Worm (Caenorhabditis elegans) whole organism, late embryonic: ENCODE results near the gene zip-7.
A peak's percentile ranks its signal among the peaks of the same experiment; 100 is the strongest.
"Not testable (repeated sequence)": the region's sequence is repeated elsewhere in the genome, so short reads cannot be mapped to it uniquely, and the experiment has no call there.

ENCODE experiments used
- C08G9.2 ChIP-seq: sonication (generic microtip); optimal IDR thresholded peaks from 2 replicates; lab custom pipeline; 2016; ENCODE audit warnings: mild to moderate bottlenecking, missing genetic modification characterization, moderate library complexity, missing compliant biosample characterization
- T23F11.4 ChIP-seq: fragments of 200-800 bp; sonication (Bioruptor generic); optimal IDR thresholded peaks from 2 replicates; lab custom pipeline; 2018; ENCODE audit warnings: mild to moderate bottlenecking, missing genetic modification characterization, missing compliant biosample characterization
- ahr-1 ChIP-seq: sonication (generic microtip); optimal IDR thresholded peaks from 2 replicates; lab custom pipeline; 2016; ENCODE audit warnings: missing genetic modification characterization, missing compliant biosample characterization
- ama-1 ChIP-seq: fragments of 150-350 bp; optimal IDR thresholded peaks from 2 replicates; lab custom pipeline; 2014
- ceh-19 ChIP-seq: fragments of 200-800 bp; sonication (Bioruptor generic); optimal IDR thresholded peaks from 2 replicates; lab custom pipeline; 2018; ENCODE audit warnings: mild to moderate bottlenecking, missing genetic modification characterization, missing compliant biosample characterization
- ceh-2 ChIP-seq: sonication (generic microtip); optimal IDR thresholded peaks from 2 replicates; lab custom pipeline; 2016; ENCODE audit warnings: missing genotype, missing genetic modification characterization, missing compliant biosample characterization
- ceh-30 ChIP-seq: fragments of 150-350 bp; optimal IDR thresholded peaks from 2 replicates; lab custom pipeline; 2014; ENCODE audit warnings: missing biosample characterization, missing genetic modification characterization
- ceh-31 ChIP-seq: sonication (generic microtip); optimal IDR thresholded peaks from 2 replicates; lab custom pipeline; 2016; ENCODE audit warnings: missing genetic modification characterization, missing compliant biosample characterization
- ceh-34 ChIP-seq: sonication (generic microtip); optimal IDR thresholded peaks from 2 replicates; lab custom pipeline; 2016; ENCODE audit warnings: mild to moderate bottlenecking, missing genetic modification characterization, missing compliant biosample characterization
- ceh-48 ChIP-seq: sonication (generic microtip); optimal IDR thresholded peaks from 2 replicates; lab custom pipeline; 2016; ENCODE audit warnings: missing genetic modification characterization, inconsistent platforms, missing compliant biosample characterization
- che-1 ChIP-seq: sonication (generic microtip); optimal IDR thresholded peaks from 2 replicates; lab custom pipeline; 2016; ENCODE audit warnings: mild to moderate bottlenecking, missing genetic modification characterization, missing compliant biosample characterization
- dmd-4 ChIP-seq: sonication (generic microtip); optimal IDR thresholded peaks from 2 replicates; lab custom pipeline; 2016; ENCODE audit warnings: borderline replicate concordance, missing genetic modification characterization, missing compliant biosample characterization
- elt-4 ChIP-seq: sonication (generic microtip); optimal IDR thresholded peaks from 2 replicates; lab custom pipeline; 2016; ENCODE audit warnings: missing genetic modification characterization, missing compliant biosample characterization
- fax-1 ChIP-seq: sonication (generic microtip); optimal IDR thresholded peaks from 2 replicates; lab custom pipeline; 2016; ENCODE audit warnings: missing genotype, missing genetic modification characterization, missing compliant biosample characterization
- fkh-6 ChIP-seq: sonication (generic microtip); optimal IDR thresholded peaks from 2 replicates; lab custom pipeline; 2016; ENCODE audit warnings: missing genetic modification characterization, missing compliant biosample characterization
- gmeb-2 ChIP-seq: sonication (generic microtip); optimal IDR thresholded peaks from 2 replicates; lab custom pipeline; 2016; ENCODE audit warnings: missing genetic modification characterization, inconsistent platforms, missing compliant biosample characterization
- hlh-13 ChIP-seq: fragments of 200-800 bp; sonication (Bioruptor generic); optimal IDR thresholded peaks from 2 replicates; lab custom pipeline; 2018; ENCODE audit warnings: mild to moderate bottlenecking, missing genetic modification characterization, missing compliant biosample characterization
- hlh-15 ChIP-seq: sonication (generic microtip); optimal IDR thresholded peaks from 2 replicates; lab custom pipeline; 2016; ENCODE audit warnings: missing genetic modification characterization, missing compliant biosample characterization
- hlh-30 ChIP-seq: sonication (generic microtip); optimal IDR thresholded peaks from 2 replicates; lab custom pipeline; 2017; ENCODE audit warnings: antibody characterized with exemption, missing genetic modification characterization, missing compliant biosample characterization; ENCODE audit not compliant: insufficient read depth
- hlh-6 ChIP-seq: sonication (generic microtip); optimal IDR thresholded peaks from 2 replicates; lab custom pipeline; 2016; ENCODE audit warnings: missing genotype, missing genetic modification characterization, missing compliant biosample characterization
- hlh-8 ChIP-seq: sonication (generic microtip); optimal IDR thresholded peaks from 2 replicates; lab custom pipeline; 2016; ENCODE audit warnings: missing genotype, missing genetic modification characterization, missing compliant biosample characterization
- mec-3 ChIP-seq: sonication (generic microtip); optimal IDR thresholded peaks from 2 replicates; lab custom pipeline; 2016; ENCODE audit warnings: borderline replicate concordance, missing genetic modification characterization, missing compliant biosample characterization
- nhr-232 ChIP-seq: sonication (generic microtip); optimal IDR thresholded peaks from 2 replicates; lab custom pipeline; 2016; ENCODE audit warnings: missing genetic modification characterization, missing compliant biosample characterization
- pag-3 ChIP-seq: sonication (generic microtip); optimal IDR thresholded peaks from 2 replicates; lab custom pipeline; 2016; ENCODE audit warnings: missing compliant biosample characterization, missing genetic modification characterization, borderline replicate concordance
- pat-9 ChIP-seq: fragments of 200-800 bp; sonication (Bioruptor generic); optimal IDR thresholded peaks from 2 replicates; lab custom pipeline; 2018; ENCODE audit warnings: mild to moderate bottlenecking, missing genetic modification characterization, moderate library complexity, missing compliant biosample characterization
- pax-1 ChIP-seq: fragments of 150-350 bp; optimal IDR thresholded peaks from 2 replicates; lab custom pipeline; 2014; ENCODE audit warnings: missing biosample characterization, missing genetic modification characterization
- pha-4 ChIP-seq: fragments of 150-350 bp; optimal IDR thresholded peaks from 2 replicates; lab custom pipeline; 2018; ENCODE audit warnings: missing biosample characterization, missing genetic modification reagents, missing genetic modification characterization
- pqm-1 ChIP-seq: sonication (generic microtip); optimal IDR thresholded peaks from 2 replicates; lab custom pipeline; 2016; ENCODE audit warnings: missing genetic modification characterization, missing compliant biosample characterization
- pros-1 ChIP-seq: fragments of 150-350 bp; optimal IDR thresholded peaks from 2 replicates; lab custom pipeline; 2014; ENCODE audit warnings: missing biosample characterization, missing genetic modification reagents, missing genetic modification characterization
- sox-2 ChIP-seq: fragments of 200-800 bp; sonication (Bioruptor generic); IDR thresholded peaks from 2 replicates; pipeline ENCODE4 v1.3.6; 2022; ENCODE audit warnings: missing genetic modification reagents, missing genetic modification characterization, missing compliant biosample characterization
- syd-9 ChIP-seq: sonication (generic microtip); optimal IDR thresholded peaks from 2 replicates; lab custom pipeline; 2016; ENCODE audit warnings: mild to moderate bottlenecking, missing genetic modification characterization, moderate library complexity, missing compliant biosample characterization
- tbx-7 ChIP-seq: sonication (generic microtip); optimal IDR thresholded peaks from 2 replicates; lab custom pipeline; 2016; ENCODE audit warnings: missing genotype, missing genetic modification characterization, missing compliant biosample characterization
- unc-3 ChIP-seq, 2 experiments: fragments of 200-800 bp in 1 of 2; sonication (Bioruptor generic) in 1 of 2; sonication (generic microtip) in 1 of 2; conservative IDR thresholded peaks in 1 of 2; optimal IDR thresholded peaks in 1 of 2; 2 replicates each; pipeline versions ENCODE4 v1.3.6 to Lab custom; 2016 to 2022; ENCODE audit warnings: missing compliant biosample characterization in 2 of 2, missing genetic modification characterization in 2 of 2, missing genetic modification reagents in 1 of 2
- unc-42 ChIP-seq: sonication (generic microtip); optimal IDR thresholded peaks from 2 replicates; lab custom pipeline; 2016; ENCODE audit warnings: missing genotype, missing genetic modification characterization, missing compliant biosample characterization
- unc-55 ChIP-seq: sonication (generic microtip); optimal IDR thresholded peaks from 2 replicates; lab custom pipeline; 2017; ENCODE audit warnings: missing biosample characterization, missing genetic modification reagents, missing genetic modification characterization
- ztf-16 ChIP-seq: sonication (generic microtip); optimal IDR thresholded peaks from 2 replicates; lab custom pipeline; 2017; ENCODE audit warnings: missing genetic modification characterization, missing compliant biosample characterization

zip-7 gene

DNA sequence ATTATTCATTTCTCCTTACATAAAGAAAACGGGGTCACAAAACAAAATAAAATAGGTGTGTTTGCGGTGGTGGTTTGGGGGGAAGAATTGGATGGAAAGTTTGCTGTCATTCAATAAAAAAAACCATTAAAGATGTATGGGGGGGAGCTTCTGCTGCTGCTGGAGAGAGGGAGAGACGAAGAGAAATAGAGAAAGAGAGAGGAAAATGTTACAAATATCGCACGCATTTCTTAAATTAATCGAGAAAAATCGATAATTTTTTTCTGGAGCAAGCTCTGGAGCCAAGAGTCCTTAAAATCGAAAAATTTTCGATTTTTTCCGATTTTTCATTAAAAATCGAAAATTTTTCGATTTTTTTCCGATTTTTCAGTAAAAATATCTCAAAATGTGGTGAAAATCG is 22.7 kb downstream of the zip-7 start:
- TF ChIP-seq ceh-48 (peak; percentile 2), elt-4 (tag; lab: Kevin White, UChicago) (no peak), sox-2 (GFP tag; lab: Robert Waterston, UW) (no peak), ceh-19 (GFP tag; lab: Kevin White, UChicago) (no peak), hlh-13 (no peak), ceh-31 (tag; lab: Kevin White, UChicago) (no peak), nhr-232 (tag; lab: Kevin White, UChicago) (no peak), ama-1 (lab: Kevin White, UChicago) (peak; percentile 41)

DNA sequence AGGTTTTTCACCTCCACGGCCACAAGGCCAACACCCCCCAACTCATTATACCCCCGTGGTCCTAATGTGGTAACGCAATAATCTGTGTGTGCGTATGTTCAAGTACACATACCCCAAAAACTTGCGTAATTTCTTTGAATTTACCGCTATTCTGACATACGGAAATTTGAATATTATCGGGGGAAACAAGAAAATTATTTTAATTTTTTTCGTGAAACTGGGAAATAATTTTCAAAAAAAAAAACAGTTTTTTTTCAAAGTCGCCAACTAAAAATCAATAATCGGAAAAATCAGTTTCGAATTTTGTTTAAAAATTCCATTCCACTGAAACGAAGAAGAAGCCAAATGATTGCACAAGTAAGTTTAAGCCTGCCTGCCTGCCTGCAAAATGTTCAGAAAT is 24.6 kb downstream of the zip-7 start, which contains the start of gene Y51H4A.938:
Y51H4A.938 (plus strand) TSS at position 301 of the 400 bp plus-strand sequence.
- not testable (repeated sequence) for TF ChIP-seq ceh-2 (tag; lab: Kevin White, UChicago); T23F11.4 (GFP tag; lab: Kevin White, UChicago); syd-9

DNA sequence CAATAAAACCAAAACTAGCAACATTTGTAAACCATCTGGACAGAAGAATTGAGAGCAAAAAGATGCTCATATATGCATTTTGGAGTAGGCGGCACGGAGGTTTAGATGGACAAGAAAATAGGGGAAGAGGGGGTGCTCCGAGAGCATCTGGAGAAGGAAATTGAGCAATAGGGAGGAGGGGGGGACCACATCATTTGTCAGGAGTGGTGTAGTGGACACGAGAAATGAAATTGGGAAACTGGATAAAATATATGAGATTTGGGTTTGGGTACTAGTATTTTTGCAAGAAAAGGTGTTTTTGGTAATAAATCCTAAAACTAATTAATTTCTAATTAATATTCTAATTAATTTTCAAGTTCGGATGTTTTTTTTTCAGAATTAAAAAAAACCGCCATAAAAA is 28.3 kb downstream of the zip-7 start, which contains the start of gene Y51H4A.1:
Y51H4A.1 (minus strand) TSS at position 127 of the 400 bp plus-strand sequence.
- no peak for TF ChIP-seq gmeb-2 (tag; lab: Kevin White, UChicago)
- TF ChIP-seq unc-42: peak; percentile 76
- TF ChIP-seq pax-1 (tag; lab: Kevin White, UChicago): no peak
- TF ChIP-seq hlh-8 (tag; lab: Kevin White, UChicago): peak; percentile 16
- no peak for TF ChIP-seq ahr-1 (tag; lab: Kevin White, UChicago)

DNA sequence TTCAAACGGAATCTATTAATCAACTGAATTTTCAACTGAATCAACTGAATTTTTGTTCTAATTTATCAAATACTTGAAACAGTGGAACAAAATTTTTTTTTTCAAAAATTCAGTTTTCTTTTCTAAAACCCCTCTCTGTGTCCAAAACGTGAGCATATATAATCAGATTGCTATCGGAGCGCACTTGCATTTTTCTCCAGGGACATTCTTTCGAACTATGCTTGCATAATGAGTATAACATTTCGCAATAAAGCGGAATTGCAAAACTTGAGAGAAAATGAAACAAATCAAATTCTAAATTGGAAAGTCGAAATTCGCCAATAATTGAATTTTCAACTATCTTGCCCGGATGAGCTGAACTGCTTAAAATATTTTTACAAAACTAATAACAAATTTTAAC is 29.4 kb downstream of the zip-7 start:
- TF ChIP-seq unc-42 (peak; percentile 55), ceh-34 (tag; lab: Kevin White, UChicago) (no peak)

DNA sequence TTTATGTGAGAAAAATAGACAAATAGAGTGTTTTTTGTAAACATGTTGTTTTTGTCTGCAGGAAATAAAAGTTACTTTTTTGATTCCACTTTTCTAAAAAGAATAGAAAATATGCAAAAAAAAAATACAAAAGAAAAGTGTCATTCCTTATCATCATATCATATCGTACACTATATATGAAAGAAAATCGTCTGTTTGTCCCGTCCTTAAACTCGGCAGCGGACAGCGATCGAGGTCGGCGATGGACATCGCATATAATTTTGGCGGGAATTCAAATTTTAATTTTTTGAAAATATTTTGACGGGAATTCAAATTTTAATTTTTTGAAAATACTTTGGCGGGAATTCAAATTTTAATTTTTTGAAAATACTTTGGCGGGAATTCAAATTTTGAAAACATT is 33.9 kb downstream of the zip-7 start:
- TF ChIP-seq dmd-4 (tag; lab: Kevin White, UChicago) (no peak), fkh-6 (tag; lab: Kevin White, UChicago) (no peak), hlh-13 (no peak), pha-4 (no peak), pqm-1 (tag; lab: Kevin White, UChicago) (no peak), hlh-15 (tag; lab: Kevin White, UChicago) (no peak), C08G9.2 (tag; lab: Kevin White, UChicago) (no peak), pat-9 (tag; lab: Kevin White, UChicago) (no peak), ceh-30 (no peak), hlh-30 (tag; lab: Kevin White, UChicago) (no peak), ztf-16 (no peak), fax-1 (tag; lab: Kevin White, UChicago) (no peak), unc-55 (GFP tag; lab: Kevin White, UChicago) (no peak), ceh-48 (no peak), ahr-1 (tag; lab: Kevin White, UChicago) (no peak), hlh-6 (tag; lab: Kevin White, UChicago) (no peak), mec-3 (tag; lab: Kevin White, UChicago) (no peak), T23F11.4 (GFP tag; lab: Kevin White, UChicago) (no peak), tbx-7 (tag; lab: Kevin White, UChicago) (no peak), unc-3 (GFP tag; conservative IDR thresholded peaks at IDR 0.05; lab: Robert Waterston, UW) (no peak), unc-3 (tag; optimal IDR thresholded peaks at IDR 0.05; lab: Kevin White, UChicago) (no peak)

DNA sequence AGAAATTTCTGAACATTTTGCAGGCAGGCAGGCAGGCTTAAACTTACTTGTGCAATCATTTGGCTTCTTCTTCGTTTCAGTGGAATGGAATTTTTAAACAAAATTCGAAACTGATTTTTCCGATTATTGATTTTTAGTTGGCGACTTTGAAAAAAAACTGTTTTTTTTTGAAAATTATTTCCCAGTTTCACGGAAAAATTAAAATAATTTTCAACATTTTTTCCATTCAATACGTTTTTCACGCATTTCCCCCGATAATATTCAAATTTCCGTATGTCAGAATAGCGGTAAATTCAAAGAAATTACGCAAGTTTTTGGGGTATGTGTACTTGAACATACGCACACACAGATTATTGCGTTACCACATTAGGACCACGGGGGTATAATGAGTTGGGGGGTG is 34.6 kb downstream of the zip-7 start, which contains the start of gene VY10G11R.1:
VY10G11R.1 (minus strand) TSS at position 101 of the 400 bp plus-strand sequence.
- TF ChIP-seq pros-1 (tag; lab: Kevin White, UChicago); pag-3; che-1: not testable (repeated sequence)
